Worm (Caenorhabditis elegans) whole organism, L3 larva: ENCODE measurements around the gene pcrg-1.

Experiments
- ceh-16 ChIP-seq: sonication (generic microtip); optimal IDR thresholded peaks from 2 replicates; lab custom pipeline; 2017; ENCODE audit warnings: missing biosample characterization, missing genetic modification characterization
- daf-12 ChIP-seq: fragments of 150-350 bp; optimal IDR thresholded peaks from 2 replicates; lab custom pipeline; 2014; ENCODE audit warnings: missing biosample characterization, missing genetic modification reagents, missing genetic modification characterization
- egl-27 ChIP-seq: sonication (generic microtip); optimal IDR thresholded peaks from 4 replicates; lab custom pipeline; 2017; ENCODE audit warnings: missing biosample characterization, missing genetic modification reagents, missing genetic modification characterization
- elt-2 ChIP-seq: sonication (generic microtip); optimal IDR thresholded peaks from 2 replicates; lab custom pipeline; 2016; ENCODE audit warnings: missing genetic modification reagents, mild to moderate bottlenecking, missing genetic modification characterization, missing compliant biosample characterization
- jun-1 ChIP-seq: fragments of 150-350 bp; optimal IDR thresholded peaks from 2 replicates; lab custom pipeline; 2014; ENCODE audit warnings: missing biosample characterization, missing genetic modification reagents, missing genetic modification characterization
- lin-39 ChIP-seq: fragments of 150-350 bp; optimal IDR thresholded peaks from 2 replicates; lab custom pipeline; 2018; ENCODE audit warnings: missing biosample characterization, missing genetic modification reagents, missing genetic modification characterization
- nhr-237 ChIP-seq: fragments of 150-350 bp; optimal IDR thresholded peaks from 2 replicates; lab custom pipeline; 2014; ENCODE audit warnings: missing biosample characterization, missing genetic modification characterization
- nhr-25 ChIP-seq: sonication (generic microtip); optimal IDR thresholded peaks from 2 replicates; lab custom pipeline; 2017; ENCODE audit warnings: missing biosample characterization, missing genetic modification characterization
- nhr-76 ChIP-seq: fragments of 150-350 bp; sonication (generic microtip); optimal IDR thresholded peaks from 5 replicates; lab custom pipeline; 2014; ENCODE audit warnings: missing biosample characterization, missing genetic modification characterization
- nhr-77 ChIP-seq: fragments of 150-350 bp; optimal IDR thresholded peaks from 2 replicates; lab custom pipeline; 2014; ENCODE audit warnings: missing biosample characterization, missing genetic modification characterization
- pha-4 ChIP-seq: fragments of 150-350 bp; optimal IDR thresholded peaks from 2 replicates; lab custom pipeline; 2014; ENCODE audit warnings: missing biosample characterization, missing genetic modification reagents, missing genetic modification characterization
- snpc-4 ChIP-seq: fragments of 150-350 bp; optimal IDR thresholded peaks from 2 replicates; lab custom pipeline; 2014; ENCODE audit warnings: missing biosample characterization, missing genetic modification characterization
- tbx-2 ChIP-seq: sonication (generic microtip); optimal IDR thresholded peaks from 2 replicates; lab custom pipeline; 2016; ENCODE audit warnings: mild to moderate bottlenecking, missing genetic modification characterization, missing compliant biosample characterization
- zag-1 ChIP-seq: fragments of 150-350 bp; optimal IDR thresholded peaks from 2 replicates; lab custom pipeline; 2014; ENCODE audit warnings: missing biosample characterization, missing genetic modification characterization

DNA sequence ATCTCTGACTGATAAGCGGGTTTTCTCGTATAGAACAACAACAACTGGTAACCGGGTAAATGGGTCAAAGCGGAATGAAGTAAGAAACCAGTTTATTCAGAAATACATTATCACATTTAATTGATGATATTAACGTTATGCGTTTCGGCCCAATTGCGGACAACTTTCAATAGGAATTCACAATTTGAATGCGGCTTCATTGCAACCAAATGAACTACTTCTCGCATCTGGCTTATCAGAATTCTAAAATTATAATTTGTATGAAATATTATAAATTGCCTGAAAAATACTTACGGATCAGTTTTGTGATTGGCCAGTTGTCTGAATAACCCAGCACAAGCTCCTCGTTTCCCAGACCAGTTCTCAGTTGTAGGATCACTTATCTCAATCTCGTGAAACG is 31.6 kb upstream of the pcrg-1 start, which contains the start of gene col-36:
- TF ChIP-seq egl-27 (tag; lab: Kevin White, UChicago) = no peak
- TF ChIP-seq snpc-4 (tag; lab: Kevin White, UChicago) = no peak
- no peak for TF ChIP-seq tbx-2 (tag; lab: Kevin White, UChicago)
- TF ChIP-seq jun-1 = no peak
- TF ChIP-seq ceh-16 (tag; lab: Kevin White, UChicago) = no peak
- no peak for TF ChIP-seq zag-1 (tag; lab: Kevin White, UChicago)
- TF ChIP-seq nhr-77 (tag; lab: Kevin White, UChicago) = no peak
- no peak for TF ChIP-seq nhr-237 (tag; lab: Kevin White, UChicago)
- no peak for TF ChIP-seq pha-4 (tag; lab: Kevin White, UChicago)
- TF ChIP-seq lin-39 = no peak
- no peak for TF ChIP-seq nhr-76 (tag; lab: Kevin White, UChicago)
- no peak for TF ChIP-seq daf-12
- no peak for TF ChIP-seq nhr-25 (tag; lab: Kevin White, UChicago)
- TF ChIP-seq elt-2 (tag; lab: Kevin White, UChicago) = no peak
